Comparison of ENCODE assay signal across 4 fruit fly cellular contexts in the genomic region with DNA sequence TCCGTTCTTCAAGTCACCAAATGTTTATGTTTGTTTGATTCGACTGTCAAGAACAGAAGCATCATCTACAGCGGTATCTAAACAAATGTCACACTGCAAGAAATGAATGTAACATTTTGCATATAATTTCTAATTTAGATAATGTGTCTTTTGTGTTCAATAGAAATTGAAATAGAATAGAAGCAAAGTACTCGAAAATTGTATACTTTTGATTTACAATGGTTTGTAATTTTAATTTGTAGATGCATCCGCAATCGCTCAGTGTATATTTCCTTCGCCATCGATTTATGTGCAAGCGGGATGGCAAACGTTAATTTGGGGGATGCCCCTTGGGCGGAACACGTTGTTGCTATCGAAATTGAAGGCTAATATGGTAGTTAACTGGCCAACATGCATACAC.
TF ChIP-seq lines count a peak whose summit lies in the region.

No protein-coding gene starts in this region.

- TF ChIP-seq CTCF in whole organism, embryonic (GFP tag; optimal IDR thresholded peaks at IDR 0.05; lab: Kevin White, UChicago) = no peak

TF ChIP-seq in whole organism, embryonic, 481 proteins besides CTCF, POLR2A, EP300 and RAD21 (continues in another document):
- TF ChIP-seq Meics (GFP tag; optimal IDR thresholded peaks at IDR 0.05; lab: Kevin White, UChicago) (peak; percentile 60), CG14050 (GFP tag; IDR thresholded peaks at IDR 0.05; lab: Robert Waterston, UW) (peak; percentile 45; the same call in 1 of the 3 replicates), Nf-YA (GFP tag; IDR thresholded peaks at IDR 0.05; lab: Robert Waterston, UW) (peak; percentile 64; the same call in 1 of the 2 replicates), mirr (GFP tag; optimal IDR thresholded peaks at IDR 0.05; lab: Kevin White, UChicago) (no peak), CG9727 (GFP tag; optimal IDR thresholded peaks at IDR 0.05; lab: Kevin White, UChicago) (peak; percentile 61), Trl (optimal IDR thresholded peaks at IDR 0.05; lab: Kevin White, UChicago) (no peak), Trl (GFP tag; optimal IDR thresholded peaks at IDR 0.05; lab: Kevin White, UChicago) (peak; percentile 34), CG7271 (tag; optimal IDR thresholded peaks at IDR 0.05; lab: Kevin White, UChicago) (no peak), GATAe (GFP tag; conservative IDR thresholded peaks at IDR 0.05; lab: Robert Waterston, UW) (no peak), Spps (tag; optimal IDR thresholded peaks at IDR 0.05; lab: Kevin White, UChicago) (peak; percentile 38), Oli (tag; optimal IDR thresholded peaks at IDR 0.05; lab: Kevin White, UChicago) (peak; percentile 63), ranshi (GFP tag; IDR thresholded peaks at IDR 0.05; lab: Robert Waterston, UW) (peak; percentile 62), CG15696 (tag; optimal IDR thresholded peaks at IDR 0.05; lab: Kevin White, UChicago) (no peak), Dref (GFP tag; IDR thresholded peaks at IDR 0.05; lab: Robert Waterston, UW) (no peak), Hey (tag; optimal IDR thresholded peaks at IDR 0.05; lab: Kevin White, UChicago) (no peak), CG8388 (GFP tag; optimal IDR thresholded peaks at IDR 0.05; lab: Kevin White, UChicago) (peak; percentile 68), CG10366 (GFP tag; IDR thresholded peaks at IDR 0.05; lab: Robert Waterston, UW) (peak; percentile 50), trem (tag; optimal IDR thresholded peaks at IDR 0.05; lab: Kevin White, UChicago) (peak; percentile 39), nmo (GFP tag; optimal IDR thresholded peaks at IDR 0.05; lab: Kevin White, UChicago) (peak; percentile 60), Side (GFP tag; optimal IDR thresholded peaks at IDR 0.05; lab: Kevin White, UChicago) (peak; percentile 47), hth (optimal IDR thresholded peaks at IDR 0.05; lab: Kevin White, UChicago) (no peak), phol (tag; optimal IDR thresholded peaks at IDR 0.05; lab: Kevin White, UChicago) (peak; percentile 68)

TF ChIP-seq in whole organism, prepupa, 60 proteins besides CTCF, POLR2A, EP300 and RAD21 (continues in another document):
- TF ChIP-seq OdsH (GFP tag; optimal IDR thresholded peaks at IDR 0.05; lab: Kevin White, UChicago) (no peak), CG31627 (GFP tag; optimal IDR thresholded peaks at IDR 0.05; lab: Kevin White, UChicago) (peak; percentile 15), dsx (GFP tag; optimal IDR thresholded peaks at IDR 0.05; lab: Kevin White, UChicago; ENCODE audit: poor library complexity, severe bottlenecking) (no peak), CG7368 (GFP tag; optimal IDR thresholded peaks at IDR 0.05; lab: Kevin White, UChicago) (no peak), Hr39 (GFP tag; optimal IDR thresholded peaks at IDR 0.05; lab: Kevin White, UChicago) (peak; percentile 27), Ets96B (tag; optimal IDR thresholded peaks at IDR 0.05; lab: Kevin White, UChicago) (peak; percentile 15), CG15336 (GFP tag; IDR thresholded peaks at IDR 0.05; lab: Robert Waterston, UW) (peak; percentile 36; the same call in 1 of the 2 replicates), CG34406 (GFP tag; optimal IDR thresholded peaks at IDR 0.05; lab: Kevin White, UChicago) (no peak), Blimp-1 (GFP tag; optimal IDR thresholded peaks at IDR 0.05; lab: Kevin White, UChicago) (no peak), CG32006 (GFP tag; optimal IDR thresholded peaks at IDR 0.05; lab: Kevin White, UChicago) (peak; percentile 9), CG10631 (GFP tag; optimal IDR thresholded peaks at IDR 0.05; lab: Kevin White, UChicago) (no peak), fkh (GFP tag; optimal IDR thresholded peaks at IDR 0.05; lab: Kevin White, UChicago) (no peak), Eip75B (GFP tag; optimal IDR thresholded peaks at IDR 0.05; lab: Kevin White, UChicago) (peak; percentile 2), acj6 (GFP tag; optimal IDR thresholded peaks at IDR 0.05; lab: Kevin White, UChicago) (no peak), CG3032 (tag; optimal IDR thresholded peaks at IDR 0.05; lab: Kevin White, UChicago) (no peak), Sox102F (GFP tag; optimal IDR thresholded peaks at IDR 0.05; lab: Kevin White, UChicago) (no peak), CG8632 (GFP tag; optimal IDR thresholded peaks at IDR 0.05; lab: Kevin White, UChicago) (no peak), Ets21C (GFP tag; optimal IDR thresholded peaks at IDR 0.05; lab: Kevin White, UChicago) (no peak), Sox14 (GFP tag; optimal IDR thresholded peaks at IDR 0.05; lab: Kevin White, UChicago) (peak; percentile 7), CG1621 (tag; optimal IDR thresholded peaks at IDR 0.05; lab: Kevin White, UChicago) (no peak), CG6276 (GFP tag; optimal IDR thresholded peaks at IDR 0.05; lab: Kevin White, UChicago) (no peak), CG11294 (GFP tag; IDR thresholded peaks at IDR 0.05; lab: Robert Waterston, UW) (no peak), CG6808 (GFP tag; optimal IDR thresholded peaks at IDR 0.05; lab: Kevin White, UChicago) (no peak)

TF ChIP-seq in whole organism, pupa, 21 proteins besides CTCF, POLR2A, EP300 and RAD21:
- TF ChIP-seq Pif1A (GFP tag; optimal IDR thresholded peaks at IDR 0.05; lab: Kevin White, UChicago) (no peak), CG32121 (GFP tag; IDR thresholded peaks at IDR 0.05; lab: Robert Waterston, UW) (peak; percentile 24; the same call in 1 of the 2 replicates), CG10348 (GFP tag; IDR thresholded peaks at IDR 0.05; lab: Robert Waterston, UW) (no peak), EcR (GFP tag; optimal IDR thresholded peaks at IDR 0.05; lab: Kevin White, UChicago) (no peak), CG13204 (GFP tag; optimal IDR thresholded peaks at IDR 0.05; lab: Kevin White, UChicago) (no peak), CG14655 (GFP tag; optimal IDR thresholded peaks at IDR 0.05; lab: Kevin White, UChicago) (peak; percentile 4), Pif1B (GFP tag; optimal IDR thresholded peaks at IDR 0.05; lab: Kevin White, UChicago) (no peak), Snoo (tag; optimal IDR thresholded peaks at IDR 0.05; lab: Kevin White, UChicago) (peak; percentile 7), CG34367 (tag; optimal IDR thresholded peaks at IDR 0.05; lab: Kevin White, UChicago) (no peak), CG15710 (tag; optimal IDR thresholded peaks at IDR 0.05; lab: Kevin White, UChicago) (no peak), Ets98B (GFP tag; IDR thresholded peaks at IDR 0.05; lab: Robert Waterston, UW) (no peak), rn (GFP tag; IDR thresholded peaks at IDR 0.05; lab: Robert Waterston, UW) (no peak), CG4496 (GFP tag; IDR thresholded peaks at IDR 0.05; lab: Robert Waterston, UW) (peak; percentile 50; the same call in 1 of the 3 replicates), CG8301 (tag; optimal IDR thresholded peaks at IDR 0.05; lab: Kevin White, UChicago) (peak; percentile 12), CG12605 (GFP tag; IDR thresholded peaks at IDR 0.05; lab: Robert Waterston, UW) (no peak), CG17806 (tag; optimal IDR thresholded peaks at IDR 0.05; lab: Kevin White, UChicago) (no peak), CG9948 (tag; optimal IDR thresholded peaks at IDR 0.05; lab: Kevin White, UChicago) (no peak), CG8159 (tag; optimal IDR thresholded peaks at IDR 0.05; lab: Kevin White, UChicago) (peak; percentile 26), D1 (tag; optimal IDR thresholded peaks at IDR 0.05; lab: Kevin White, UChicago) (no peak), fd96Ca (GFP tag; IDR thresholded peaks at IDR 0.05; lab: Robert Waterston, UW) (no peak)

TF ChIP-seq in whole organism, wandering third instar larva, 38 proteins besides CTCF, POLR2A, EP300 and RAD21:
- TF ChIP-seq Sp1 (GFP tag; optimal IDR thresholded peaks at IDR 0.05; lab: Kevin White, UChicago) (peak; percentile 22), Myc (optimal IDR thresholded peaks at IDR 0.05; lab: Kevin White, UChicago) (no peak), GATAd (GFP tag; optimal IDR thresholded peaks at IDR 0.05; lab: Kevin White, UChicago) (no peak), sv (GFP tag; optimal IDR thresholded peaks at IDR 0.05; lab: Kevin White, UChicago) (no peak), OdsH (GFP tag; optimal IDR thresholded peaks at IDR 0.05; lab: Kevin White, UChicago) (no peak), ey (GFP tag; optimal IDR thresholded peaks at IDR 0.05; lab: Kevin White, UChicago) (peak; percentile 40), Hnf4 (GFP tag; optimal IDR thresholded peaks at IDR 0.05; lab: Kevin White, UChicago) (peak; percentile 21), rgr (GFP tag; optimal IDR thresholded peaks at IDR 0.05; lab: Kevin White, UChicago) (peak; percentile 3), dl (GFP tag; optimal IDR thresholded peaks at IDR 0.05; lab: Kevin White, UChicago; ENCODE audit: insufficient read depth in 1 of 2, partially characterized antibody in 2 of 2) (no peak), Hr83 (GFP tag; optimal IDR thresholded peaks at IDR 0.05; lab: Kevin White, UChicago; ENCODE audit: poor library complexity, severe bottlenecking) (no peak), fru (GFP tag; optimal IDR thresholded peaks at IDR 0.05; lab: Kevin White, UChicago) (peak; percentile 33), dmrt93B (GFP tag; optimal IDR thresholded peaks at IDR 0.05; lab: Kevin White, UChicago) (no peak), Abd-B (GFP tag; optimal IDR thresholded peaks at IDR 0.05; lab: Kevin White, UChicago) (no peak), Vsx2 (GFP tag; optimal IDR thresholded peaks at IDR 0.05; lab: Kevin White, UChicago; ENCODE audit: partially characterized antibody) (no peak), dsf (GFP tag; optimal IDR thresholded peaks at IDR 0.05; lab: Kevin White, UChicago; ENCODE audit: borderline replicate concordance) (no peak), foxo (GFP tag; optimal IDR thresholded peaks at IDR 0.05; lab: Kevin White, UChicago) (peak in 1 of 2 experiments; percentile 46), br (GFP tag; optimal IDR thresholded peaks at IDR 0.05; lab: Kevin White, UChicago) (no peak), h (GFP tag; optimal IDR thresholded peaks at IDR 0.05; lab: Kevin White, UChicago) (peak; percentile 17), CG32264 (GFP tag; optimal IDR thresholded peaks at IDR 0.05; lab: Kevin White, UChicago) (no peak), Rel (GFP tag; optimal IDR thresholded peaks at IDR 0.05; lab: Kevin White, UChicago) (no peak), Rel (tag; optimal IDR thresholded peaks at IDR 0.05; lab: Kevin White, UChicago) (no peak), brk (GFP tag; optimal IDR thresholded peaks at IDR 0.05; lab: Kevin White, UChicago) (no peak), lola (GFP tag; optimal IDR thresholded peaks at IDR 0.05; lab: Kevin White, UChicago) (no peak), sage (GFP tag; optimal IDR thresholded peaks at IDR 0.05; lab: Kevin White, UChicago) (no peak), woc (GFP tag; optimal IDR thresholded peaks at IDR 0.05; lab: Kevin White, UChicago) (no peak), HLH106 (tag; optimal IDR thresholded peaks at IDR 0.05; lab: Kevin White, UChicago) (peak; percentile 23), pan (optimal IDR thresholded peaks at IDR 0.05; lab: Kevin White, UChicago) (no peak), Jra (GFP tag; optimal IDR thresholded peaks at IDR 0.05; lab: Kevin White, UChicago) (no peak), Mio (GFP tag; optimal IDR thresholded peaks at IDR 0.05; lab: Kevin White, UChicago) (no peak), tai (GFP tag; optimal IDR thresholded peaks at IDR 0.05; lab: Kevin White, UChicago) (no peak), CG9705 (GFP tag; optimal IDR thresholded peaks at IDR 0.05; lab: Kevin White, UChicago) (no peak)
